Fruit fly (Drosophila melanogaster): Measurements from ENCODE around the gene CG12773.

CG12773 gene

dm6 chrX:1368949-1369348, 15.2 kb upstream of the CG12773 start, which contains the start of gene CG14770:
CG14770 (plus strand) TSS chrX:1369249.
- TF ChIP-seq Abd-B (GFP tag; optimal IDR thresholded peaks at IDR 0.05) (no peak), dl (GFP tag; optimal IDR thresholded peaks at IDR 0.05; ENCODE audit: insufficient read depth in 1 of 2, partially characterized antibody in 2 of 2) (no peak), brk (GFP tag; optimal IDR thresholded peaks at IDR 0.05) (no peak), dsf (GFP tag; optimal IDR thresholded peaks at IDR 0.05; ENCODE audit: borderline replicate concordance) (no peak)

- TF ChIP-seq ey (GFP tag; optimal IDR thresholded peaks at IDR 0.05) (no peak), Hr83 (GFP tag; optimal IDR thresholded peaks at IDR 0.05; ENCODE audit: poor library complexity, severe bottlenecking) (no peak), HLH106 (tag; optimal IDR thresholded peaks at IDR 0.05) (no peak), br (GFP tag; optimal IDR thresholded peaks at IDR 0.05) (no peak), GATAd (GFP tag; optimal IDR thresholded peaks at IDR 0.05) (no peak), Hr78 (GFP tag; optimal IDR thresholded peaks at IDR 0.05) (no peak), lola (GFP tag; optimal IDR thresholded peaks at IDR 0.05) (no peak), CrebA (GFP tag; optimal IDR thresholded peaks at IDR 0.05; ENCODE audit: borderline replicate concordance) (no peak), rgr (GFP tag; optimal IDR thresholded peaks at IDR 0.05) (no peak), sage (GFP tag; optimal IDR thresholded peaks at IDR 0.05) (no peak), CG32264 (GFP tag; optimal IDR thresholded peaks at IDR 0.05) (no peak)
Measured at dm6 chrX:1357501-1357900, 3.7 kb upstream of the CG12773 start, which contains the start of gene png. png (minus strand) TSS chrX:1357601.

DNA sequence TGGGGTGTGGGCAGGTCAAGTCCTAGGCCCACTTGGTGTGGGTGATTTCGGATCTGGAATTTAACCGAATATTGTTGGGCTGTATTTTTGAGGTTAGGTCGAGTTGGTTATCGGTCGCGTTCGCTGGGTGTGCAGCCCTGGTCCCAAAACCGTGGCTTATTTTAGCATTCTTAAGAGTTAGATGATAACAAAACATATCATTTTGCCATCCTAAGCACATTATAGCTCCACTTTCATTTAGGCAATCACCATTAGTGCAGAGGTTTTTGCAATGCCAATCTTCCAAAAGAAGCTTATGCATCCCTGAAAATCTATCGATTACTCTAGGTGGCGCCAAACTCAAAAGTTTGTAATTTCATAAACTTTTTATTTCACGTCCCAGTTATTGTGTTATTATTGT, 4.5 kb downstream of the CG12773 start, which contains the start of gene MTPAP:
TSS of gene MTPAP (minus strand) at position 103 of the 400 bp plus-strand sequence.
- TF ChIP-seq HLH106 (tag; optimal IDR thresholded peaks at IDR 0.05) (peak; percentile 5), Sp1 (GFP tag; optimal IDR thresholded peaks at IDR 0.05) (peak; percentile 11), GATAd (GFP tag; optimal IDR thresholded peaks at IDR 0.05) (no peak), Myc (optimal IDR thresholded peaks at IDR 0.05) (peak; percentile 51), h (GFP tag; optimal IDR thresholded peaks at IDR 0.05) (peak; percentile 9), sage (GFP tag; optimal IDR thresholded peaks at IDR 0.05) (no peak)

DNA sequence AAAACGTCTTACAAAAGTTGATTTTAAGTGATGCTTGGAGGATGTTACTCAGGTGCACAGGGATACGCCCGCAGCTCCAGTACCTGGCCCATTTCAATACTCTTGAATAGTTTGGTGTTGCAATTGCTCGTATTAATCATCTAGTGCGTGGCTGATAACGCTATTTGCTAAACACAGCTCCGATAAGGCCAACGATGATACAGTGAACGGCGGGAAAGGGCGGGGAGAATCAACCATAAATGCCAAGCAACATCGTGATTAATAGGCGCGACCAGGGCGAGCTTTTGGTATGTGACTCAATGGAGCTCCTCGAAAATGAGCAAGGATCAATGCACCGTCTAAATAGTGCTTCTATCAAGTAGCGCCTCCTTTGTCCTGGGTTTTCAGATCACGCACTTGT, 6.9 kb downstream of the CG12773 start:
- no peak for TF ChIP-seq Dfd (GFP tag; optimal IDR thresholded peaks at IDR 0.05)
- no peak for TF ChIP-seq jim (GFP tag; optimal IDR thresholded peaks at IDR 0.05)
- no peak for TF ChIP-seq h (GFP tag; optimal IDR thresholded peaks at IDR 0.05)
- TF ChIP-seq dl (GFP tag; optimal IDR thresholded peaks at IDR 0.05; ENCODE audit: insufficient read depth in 1 of 2, partially characterized antibody in 2 of 2) = no peak
- TF ChIP-seq CG32264 (GFP tag; optimal IDR thresholded peaks at IDR 0.05) = no peak
- no peak for TF ChIP-seq dsf (GFP tag; optimal IDR thresholded peaks at IDR 0.05; ENCODE audit: borderline replicate concordance)

DNA sequence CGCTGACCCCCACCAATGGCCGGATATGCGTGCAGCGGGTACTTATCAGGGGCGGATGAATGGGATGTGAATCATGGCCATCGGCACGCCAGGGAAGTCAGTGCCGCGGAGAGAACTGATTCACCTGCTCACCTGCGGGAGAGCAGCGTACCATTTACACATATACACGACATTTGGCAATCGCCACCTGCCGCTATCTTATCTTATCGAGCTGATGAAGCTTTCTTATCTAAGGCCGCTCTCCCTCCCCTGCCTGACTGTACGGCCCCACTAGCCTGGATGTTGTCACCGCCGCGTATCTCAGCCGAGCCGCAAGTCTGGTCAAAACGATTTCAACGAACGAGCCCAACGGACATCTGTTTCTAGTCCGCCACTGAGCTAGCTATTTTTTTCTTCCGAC, 7.5 kb downstream of the CG12773 start, which contains the start of gene Tsp2A:
TSS of gene Tsp2A (plus strand) at position 298 of the 400 bp plus-strand sequence.
- TF ChIP-seq tai (GFP tag; optimal IDR thresholded peaks at IDR 0.05) = no peak
- peak; percentile 37 for TF ChIP-seq h (GFP tag; optimal IDR thresholded peaks at IDR 0.05)

DNA sequence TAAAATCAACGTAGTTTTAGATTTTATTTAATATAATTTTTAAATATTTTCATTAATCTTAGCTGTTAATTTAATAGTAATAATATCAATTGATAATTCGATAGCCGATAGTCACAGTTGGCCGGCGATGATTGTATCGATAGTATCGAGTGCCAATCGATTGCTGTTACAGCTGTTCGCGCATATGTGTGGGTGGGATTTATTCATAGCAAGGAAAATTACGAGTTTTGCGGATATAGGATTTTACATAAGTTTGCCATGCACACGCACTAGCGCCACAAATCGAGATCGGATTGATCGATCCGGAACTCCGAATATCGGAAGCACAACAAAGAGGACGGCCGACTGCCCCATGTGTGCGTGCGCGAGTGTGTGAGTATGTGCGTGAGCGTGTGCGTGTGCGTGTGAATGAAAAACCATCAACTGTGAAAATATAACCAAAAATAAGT, 11.8 kb downstream of the CG12773 start, which contains the start of gene Naa30A:
TSS of gene Naa30A (plus strand) at position 163 of the 449 bp plus-strand sequence.
- peak; percentile 29 for TF ChIP-seq h (GFP tag; optimal IDR thresholded peaks at IDR 0.05)
- TF ChIP-seq N (GFP tag; optimal IDR thresholded peaks at IDR 0.05) = peak; percentile 20
- TF ChIP-seq foxo (GFP tag; optimal IDR thresholded peaks at IDR 0.05) = no peak
- no peak for TF ChIP-seq Mio (GFP tag; optimal IDR thresholded peaks at IDR 0.05)
- no peak for TF ChIP-seq ey (GFP tag; optimal IDR thresholded peaks at IDR 0.05)
- peak; percentile 25 for TF ChIP-seq psq (GFP tag; optimal IDR thresholded peaks at IDR 0.05)
- TF ChIP-seq CG9705 (GFP tag; optimal IDR thresholded peaks at IDR 0.05) = no peak
- TF ChIP-seq fru (GFP tag; optimal IDR thresholded peaks at IDR 0.05) = no peak
- no peak for TF ChIP-seq Dif (GFP tag; optimal IDR thresholded peaks at IDR 0.05; ENCODE audit: partially characterized antibody)
- peak; percentile 10 for TF ChIP-seq rgr (GFP tag; optimal IDR thresholded peaks at IDR 0.05)
- TF ChIP-seq Dfd (GFP tag; optimal IDR thresholded peaks at IDR 0.05) = no peak

Data from whole organism, wandering third instar larva.